1 fruit fly cellular context compared by ENCODE assay signal in the genomic region with DNA sequence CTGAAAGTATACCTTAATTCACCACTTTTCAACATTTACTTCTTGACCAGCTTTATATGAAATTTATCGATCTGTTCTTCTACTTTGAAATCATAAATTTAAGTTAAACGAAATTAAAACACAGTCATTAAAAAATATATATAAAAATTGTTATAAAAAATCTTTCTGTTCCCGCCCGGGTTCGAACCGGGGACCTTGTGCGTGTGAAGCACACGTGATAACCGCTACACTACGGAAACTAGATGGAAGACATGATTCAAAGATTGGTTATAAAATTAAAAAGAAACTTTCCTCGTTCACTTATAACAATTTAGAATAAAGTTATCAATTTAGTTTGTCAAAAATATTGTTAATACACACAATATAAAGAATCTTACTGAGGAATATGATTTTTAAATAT.
TF ChIP-seq lines count a peak whose summit lies in the region.

No protein-coding gene starts in this region.

TF ChIP-seq in whole organism, embryonic, 481 proteins besides CTCF, POLR2A, EP300 and RAD21 (continued from another document):
- TF ChIP-seq zen2 (GFP tag; IDR thresholded peaks at IDR 0.05; lab: Robert Waterston, UW; ENCODE audit: partially characterized antibody) (no peak; the same call in 2 of the 3 replicates), CG7271 (tag; optimal IDR thresholded peaks at IDR 0.05; lab: Kevin White, UChicago) (no peak), oc (tag; optimal IDR thresholded peaks at IDR 0.05; lab: Kevin White, UChicago) (no peak), Dp (GFP tag; optimal IDR thresholded peaks at IDR 0.05; lab: Kevin White, UChicago) (no peak), CG33557 (GFP tag; optimal IDR thresholded peaks at IDR 0.05; lab: Kevin White, UChicago) (no peak), ato (GFP tag; IDR thresholded peaks at IDR 0.05; lab: Robert Waterston, UW; ENCODE audit: partially characterized antibody) (peak; percentile 74; the same call in 1 of the 2 replicates), CG9437 (GFP tag; optimal IDR thresholded peaks at IDR 0.05; lab: Kevin White, UChicago) (no peak), BEAF-32 (GFP tag; optimal IDR thresholded peaks at IDR 0.05; lab: Kevin White, UChicago) (no peak), ranshi (GFP tag; IDR thresholded peaks at IDR 0.05; lab: Robert Waterston, UW) (no peak), CG10565 (GFP tag; optimal IDR thresholded peaks at IDR 0.05; lab: Kevin White, UChicago) (no peak), tna (GFP tag; IDR thresholded peaks at IDR 0.05; lab: Robert Waterston, UW; ENCODE audit: partially characterized antibody) (peak; percentile 63), Trl (optimal IDR thresholded peaks at IDR 0.05; lab: Kevin White, UChicago) (no peak), Trl (GFP tag; optimal IDR thresholded peaks at IDR 0.05; lab: Kevin White, UChicago) (no peak), CG13287 (GFP tag; IDR thresholded peaks at IDR 0.05; lab: Robert Waterston, UW; ENCODE audit: partially characterized antibody) (peak; percentile 34; the same call in 1 of the 2 replicates), CG8924 (tag; optimal IDR thresholded peaks at IDR 0.05; lab: Kevin White, UChicago) (no peak), Taf1 (GFP tag; IDR thresholded peaks at IDR 0.05; lab: Robert Waterston, UW) (no peak), Sry-β (GFP tag; optimal IDR thresholded peaks at IDR 0.05; lab: Kevin White, UChicago) (no peak), sens (GFP tag; lab: Kevin White, UChicago) (peak; percentile 41), fd3F (GFP tag; optimal IDR thresholded peaks at IDR 0.05; lab: Kevin White, UChicago) (no peak), Bdp1 (GFP tag; optimal IDR thresholded peaks at IDR 0.05; lab: Kevin White, UChicago) (peak; percentile 96), CG30020 (tag; optimal IDR thresholded peaks at IDR 0.05; lab: Kevin White, UChicago) (no peak), CG17361 (GFP tag; IDR thresholded peaks at IDR 0.05; lab: Robert Waterston, UW) (peak; percentile 29; the same call in 1 of the 3 replicates), run (tag; optimal IDR thresholded peaks at IDR 0.05; lab: Kevin White, UChicago) (no peak), exex (tag; optimal IDR thresholded peaks at IDR 0.05; lab: Kevin White, UChicago) (no peak), CG34224 (GFP tag; IDR thresholded peaks at IDR 0.05; lab: Robert Waterston, UW; ENCODE audit: partially characterized antibody) (peak; percentile 44; the same call in 1 of the 3 replicates), CG6791 (GFP tag; IDR thresholded peaks at IDR 0.05; lab: Robert Waterston, UW; ENCODE audit: partially characterized antibody) (peak; percentile 87), Ptx1 (GFP tag; IDR thresholded peaks at IDR 0.05; lab: Robert Waterston, UW) (no peak), kah (GFP tag; optimal IDR thresholded peaks at IDR 0.05; lab: Kevin White, UChicago) (no peak), CoRest (tag; optimal IDR thresholded peaks at IDR 0.05; lab: Kevin White, UChicago) (no peak), D (optimal IDR thresholded peaks at IDR 0.05; lab: Kevin White, UChicago) (no peak), D (GFP tag; optimal IDR thresholded peaks at IDR 0.05; lab: Kevin White, UChicago) (no peak), Bgb (GFP tag; IDR thresholded peaks at IDR 0.05; lab: Robert Waterston, UW; ENCODE audit: partially characterized antibody) (peak; percentile 75), zfh2 (GFP tag; optimal IDR thresholded peaks at IDR 0.05; lab: Kevin White, UChicago) (no peak), CG7963 (GFP tag; IDR thresholded peaks at IDR 0.05; lab: Robert Waterston, UW; ENCODE audit: partially characterized antibody) (peak; percentile 78; the same call in 2 of the 3 replicates), sna (GFP tag; IDR thresholded peaks at IDR 0.05; lab: Robert Waterston, UW; ENCODE audit: partially characterized antibody) (0 out of 2 replicates have a peak, but pooled peaks have one; percentile 9), Scr (GFP tag; IDR thresholded peaks at IDR 0.05; lab: Robert Waterston, UW; ENCODE audit: partially characterized antibody) (peak; percentile 65), slbo (GFP tag; IDR thresholded peaks at IDR 0.05; lab: Robert Waterston, UW) (no peak), nmo (GFP tag; optimal IDR thresholded peaks at IDR 0.05; lab: Kevin White, UChicago) (no peak), Gsc (GFP tag; IDR thresholded peaks at IDR 0.05; lab: Robert Waterston, UW) (no peak), zf30C (GFP tag; optimal IDR thresholded peaks at IDR 0.05; lab: Kevin White, UChicago) (no peak), row (GFP tag; IDR thresholded peaks at IDR 0.05; lab: Robert Waterston, UW) (no peak), CG14860 (GFP tag; IDR thresholded peaks at IDR 0.05; lab: Robert Waterston, UW; ENCODE audit: partially characterized antibody) (peak; percentile 59; the same call in 2 of the 3 replicates), fd64A (GFP tag; optimal IDR thresholded peaks at IDR 0.05; lab: Kevin White, UChicago) (no peak), CG8281 (tag; optimal IDR thresholded peaks at IDR 0.05; lab: Kevin White, UChicago) (peak; percentile 46), CG42726 (GFP tag; IDR thresholded peaks at IDR 0.05; lab: Robert Waterston, UW; ENCODE audit: partially characterized antibody) (peak; percentile 61; the same call in 1 of the 2 replicates), vnd (GFP tag; IDR thresholded peaks at IDR 0.05; lab: Robert Waterston, UW; ENCODE audit: partially characterized antibody) (peak; percentile 49; the same call in 1 of the 3 replicates), CrebB (tag; optimal IDR thresholded peaks at IDR 0.05; lab: Kevin White, UChicago) (no peak), Med (GFP tag; lab: Kevin White, UChicago) (peak; percentile 39), CG18011 (GFP tag; optimal IDR thresholded peaks at IDR 0.05; lab: Kevin White, UChicago) (no peak), Aef1 (GFP tag; IDR thresholded peaks at IDR 0.05; lab: Robert Waterston, UW) (no peak), nerfin-2 (GFP tag; IDR thresholded peaks at IDR 0.05; lab: Robert Waterston, UW; ENCODE audit: partially characterized antibody) (peak; percentile 76), stc (GFP tag; IDR thresholded peaks at IDR 0.05; lab: Robert Waterston, UW) (no peak), Meics (GFP tag; optimal IDR thresholded peaks at IDR 0.05; lab: Kevin White, UChicago) (no peak), CkIIα-i1 (GFP tag; IDR thresholded peaks at IDR 0.05; lab: Robert Waterston, UW) (no peak), MBD-R2 (GFP tag; IDR thresholded peaks at IDR 0.05; lab: Robert Waterston, UW) (no peak), CG4360 (GFP tag; IDR thresholded peaks at IDR 0.05; lab: Robert Waterston, UW) (no peak), gro (GFP tag; optimal IDR thresholded peaks at IDR 0.05; lab: Kevin White, UChicago) (no peak), CG6175 (GFP tag; IDR thresholded peaks at IDR 0.05; lab: Robert Waterston, UW) (no peak), CG34376 (GFP tag; optimal IDR thresholded peaks at IDR 0.05; lab: Kevin White, UChicago) (no peak), CG11560 (tag; IDR thresholded peaks at IDR 0.05; lab: Robert Waterston, UW) (no peak), CG12299 (tag; optimal IDR thresholded peaks at IDR 0.05; lab: Kevin White, UChicago) (no peak), hb (GFP tag; IDR thresholded peaks at IDR 0.05; lab: Robert Waterston, UW; ENCODE audit: partially characterized antibody) (no peak), CG16813 (GFP tag; IDR thresholded peaks at IDR 0.05; lab: Robert Waterston, UW; ENCODE audit: partially characterized antibody) (peak; percentile 84), CG3995 (GFP tag; optimal IDR thresholded peaks at IDR 0.05; lab: Kevin White, UChicago) (no peak), CG11695 (GFP tag; IDR thresholded peaks at IDR 0.05; lab: Robert Waterston, UW) (no peak)
